Worm (Caenorhabditis elegans): ENCODE data around the gene F56D5.2.

- TF ChIP-seq ztf-29 (GFP tag; IDR thresholded peaks at IDR 0.05) (no peak), tab-1 (GFP tag; IDR thresholded peaks at IDR 0.05) (no peak), ref-1 (GFP tag; conservative IDR thresholded peaks at IDR 0.05) (no peak), T22C8.4 (GFP tag; IDR thresholded peaks at IDR 0.05) (no peak), flt-1 (GFP tag; IDR thresholded peaks at IDR 0.05) (no peak), ztf-23 (GFP tag; IDR thresholded peaks at IDR 0.05) (no peak)
Measured at ce11 chrIV:9367852-9368627, 30.4 kb downstream of the F56D5.2 start.
